Fruit fly (Drosophila melanogaster) whole organism, embryonic: ENCODE data around the gene CG14853.
A peak's percentile ranks its signal among the peaks of the same experiment; 100 is the strongest.

ENCODE experiments used
- Atf3 ChIP-seq: fragments of 200-800 bp; sonication (Bioruptor generic); optimal IDR thresholded peaks from 3 replicates; lab custom pipeline; 2016; ENCODE audit warnings: missing biosample characterization, missing genetic modification characterization
- CG11085 ChIP-seq: fragments of 200-800 bp; sonication (Bioruptor generic); IDR thresholded peaks from 2 replicates; pipeline ENCODE4 v1.3.6; 2022; ENCODE audit warnings: missing biosample characterization, missing genetic modification characterization
- CG11093 ChIP-seq: fragments of 200-800 bp; sonication (Bioruptor generic); IDR thresholded peaks from 3 replicates; pipeline ENCODE4 v1.3.6; 2022; ENCODE audit warnings: missing biosample characterization, missing genetic modification characterization
- CG11456 ChIP-seq: fragments of 200-800 bp; sonication (Bioruptor generic); IDR thresholded peaks from 3 replicates; pipeline ENCODE4 v1.3.6; 2022; ENCODE audit warnings: missing biosample characterization, missing genetic modification characterization
- CG11560 ChIP-seq: fragments of 200-800 bp; sonication (Bioruptor generic); IDR thresholded peaks from 3 replicates; pipeline ENCODE4 v1.3.6; 2022; ENCODE audit warnings: missing biosample characterization, missing genetic modification characterization
- CG11723 ChIP-seq: fragments of 200-800 bp; sonication (Bioruptor generic); optimal IDR thresholded peaks from 2 replicates; lab custom pipeline; 2017; ENCODE audit warnings: missing biosample characterization, mild to moderate bottlenecking, missing genetic modification characterization
- CG16815 ChIP-seq: fragments of 200-800 bp; sonication (Bioruptor generic); optimal IDR thresholded peaks from 3 replicates; lab custom pipeline; 2017; ENCODE audit warnings: missing biosample characterization, mild to moderate bottlenecking, missing genetic modification characterization
- CG16863 ChIP-seq: fragments of 200-800 bp; sonication (Bioruptor generic); optimal IDR thresholded peaks from 3 replicates; lab custom pipeline; 2016; ENCODE audit warnings: missing biosample characterization, missing genetic modification characterization
- CG17328 ChIP-seq: fragments of 200-800 bp; sonication (Bioruptor generic); IDR thresholded peaks from 2 replicates; pipeline ENCODE4 v1.3.6; 2022; ENCODE audit warnings: missing biosample characterization, missing genetic modification characterization
- CG17612 ChIP-seq: fragments of 200-800 bp; sonication (Bioruptor generic); IDR thresholded peaks from 2 replicates; pipeline ENCODE4 v1.3.6; 2022; ENCODE audit warnings: missing biosample characterization, missing genetic modification characterization
- CG18476 ChIP-seq: fragments of 200-800 bp; sonication (Bioruptor generic); optimal IDR thresholded peaks from 2 replicates; lab custom pipeline; 2016; ENCODE audit warnings: missing biosample characterization, mild to moderate bottlenecking, missing genetic modification characterization
- CG18764 ChIP-seq: fragments of 200-800 bp; sonication (Bioruptor generic); optimal IDR thresholded peaks from 3 replicates; lab custom pipeline; 2016; ENCODE audit warnings: missing biosample characterization, missing genetic modification characterization
- CG2116 ChIP-seq: fragments of 200-800 bp; sonication (Bioruptor generic); optimal IDR thresholded peaks from 3 replicates; lab custom pipeline; 2018; ENCODE audit warnings: missing biosample characterization, mild to moderate bottlenecking, missing genetic modification characterization
- CG2875 ChIP-seq: fragments of 200-800 bp; sonication (Bioruptor generic); optimal IDR thresholded peaks from 2 replicates; lab custom pipeline; 2017; ENCODE audit warnings: missing biosample characterization, mild to moderate bottlenecking, missing genetic modification characterization, missing genetic modification reagents
- CG31441 ChIP-seq: fragments of 200-800 bp; sonication (Bioruptor generic); IDR thresholded peaks from 2 replicates; pipeline ENCODE4 v1.3.6; 2022; ENCODE audit warnings: missing biosample characterization, missing genetic modification characterization
- CG4282 ChIP-seq: fragments of 200-800 bp; sonication (Bioruptor generic); optimal IDR thresholded peaks from 2 replicates; lab custom pipeline; 2016; ENCODE audit warnings: missing biosample characterization, missing genetic modification characterization
- CG6854 ChIP-seq: fragments of 200-800 bp; sonication (Bioruptor generic); optimal IDR thresholded peaks from 3 replicates; lab custom pipeline; 2017; ENCODE audit warnings: missing biosample characterization, mild to moderate bottlenecking, missing genetic modification characterization
- CG7745 ChIP-seq: fragments of 200-800 bp; sonication (Bioruptor generic); optimal IDR thresholded peaks from 2 replicates; lab custom pipeline; 2018; ENCODE audit warnings: missing biosample characterization, mild to moderate bottlenecking, missing genetic modification characterization, moderate library complexity
- CG7839 ChIP-seq: fragments of 200-800 bp; sonication (Bioruptor generic); optimal IDR thresholded peaks from 3 replicates; lab custom pipeline; 2018; ENCODE audit warnings: missing biosample characterization, mild to moderate bottlenecking, missing genetic modification characterization, moderate library complexity
- CTCF ChIP-seq: fragments of 200-800 bp; sonication (Bioruptor generic); optimal IDR thresholded peaks from 2 replicates; lab custom pipeline; 2017; ENCODE audit warnings: missing biosample characterization, mild to moderate bottlenecking, missing genetic modification characterization, moderate library complexity
- Dp ChIP-seq: fragments of 200-800 bp; sonication (Bioruptor generic); optimal IDR thresholded peaks from 2 replicates; lab custom pipeline; 2018; ENCODE audit warnings: missing biosample characterization, mild to moderate bottlenecking, missing genetic modification characterization, moderate library complexity
- Elba2 ChIP-seq: fragments of 200-800 bp; sonication (Bioruptor generic); optimal IDR thresholded peaks from 3 replicates; lab custom pipeline; 2016; ENCODE audit warnings: missing biosample characterization, missing genetic modification characterization
- Lpt ChIP-seq: fragments of >200 bp; optimal IDR thresholded peaks from 2 replicates; lab custom pipeline; 2018; ENCODE audit warnings: missing biosample characterization, missing genetic modification characterization
- Myb ChIP-seq: fragments of 200-800 bp; sonication (Bioruptor generic); optimal IDR thresholded peaks from 2 replicates; lab custom pipeline; 2016; ENCODE audit warnings: missing biosample characterization, missing genetic modification characterization
- Oli ChIP-seq: fragments of 200-800 bp; sonication (Bioruptor generic); optimal IDR thresholded peaks from 2 replicates; lab custom pipeline; 2018; ENCODE audit warnings: missing biosample characterization, mild to moderate bottlenecking, missing genetic modification characterization, moderate library complexity
- Ssrp ChIP-seq: fragments of 200-800 bp; sonication (Bioruptor generic); optimal IDR thresholded peaks from 2 replicates; lab custom pipeline; 2018; ENCODE audit warnings: missing biosample characterization, mild to moderate bottlenecking, missing genetic modification characterization, moderate library complexity
- Vsx1 ChIP-seq: fragments of 200-800 bp; sonication (Bioruptor generic); optimal IDR thresholded peaks from 2 replicates; lab custom pipeline; 2017; ENCODE audit warnings: missing biosample characterization, mild to moderate bottlenecking, missing genetic modification characterization, missing genetic modification reagents
- al ChIP-seq: fragments of 200-800 bp; sonication (Bioruptor generic); IDR thresholded peaks from 2 replicates; pipeline ENCODE4 v1.3.6; 2022; ENCODE audit warnings: missing biosample characterization, missing genetic modification characterization
- aop ChIP-seq: fragments of 200-800 bp; sonication (Bioruptor generic); IDR thresholded peaks from 2 replicates; pipeline ENCODE4 v1.3.6; 2022; ENCODE audit warnings: missing biosample characterization, missing genetic modification characterization
- ara ChIP-seq: fragments of 200-800 bp; sonication (Bioruptor generic); IDR thresholded peaks from 2 replicates; pipeline ENCODE4 v1.3.6; 2022; ENCODE audit warnings: missing biosample characterization, missing genetic modification characterization
- btn ChIP-seq: fragments of 200-800 bp; sonication (Bioruptor generic); optimal IDR thresholded peaks from 2 replicates; lab custom pipeline; 2016; ENCODE audit warnings: missing biosample characterization, missing genetic modification characterization
- chm ChIP-seq: fragments of 200-800 bp; sonication (Bioruptor generic); IDR thresholded peaks from 2 replicates; pipeline ENCODE4 v1.3.6; 2022; ENCODE audit warnings: missing biosample characterization, missing genetic modification characterization
- corto ChIP-seq: fragments of 200-800 bp; sonication (Bioruptor generic); optimal IDR thresholded peaks from 2 replicates; lab custom pipeline; 2016; ENCODE audit warnings: missing biosample characterization, mild to moderate bottlenecking, missing genetic modification characterization, moderate library complexity
- da ChIP-seq: fragments of 200-800 bp; sonication (Bioruptor generic); optimal IDR thresholded peaks from 2 replicates; lab custom pipeline; 2016; ENCODE audit warnings: missing biosample characterization, missing genetic modification characterization
- dm ChIP-seq: fragments of 200-800 bp; sonication (Bioruptor generic); optimal IDR thresholded peaks from 3 replicates; lab custom pipeline; 2016; ENCODE audit warnings: missing biosample characterization, missing genetic modification characterization
- fd96Cb ChIP-seq: fragments of 200-800 bp; sonication (Bioruptor generic); optimal IDR thresholded peaks from 2 replicates; lab custom pipeline; 2018; ENCODE audit warnings: missing biosample characterization, mild to moderate bottlenecking, missing genetic modification characterization, moderate library complexity
- gem ChIP-seq: fragments of 200-800 bp; sonication (Bioruptor generic); optimal IDR thresholded peaks from 2 replicates; lab custom pipeline; 2019; ENCODE audit warnings: missing biosample characterization, mild to moderate bottlenecking, missing genetic modification characterization, moderate library complexity
- gsb-n ChIP-seq: fragments of 200-800 bp; sonication (Bioruptor generic); optimal IDR thresholded peaks from 3 replicates; lab custom pipeline; 2018; ENCODE audit warnings: missing biosample characterization, mild to moderate bottlenecking, missing genetic modification characterization
- ken ChIP-seq: fragments of 200-800 bp; sonication (Bioruptor generic); IDR thresholded peaks from 3 replicates; pipeline ENCODE4 v1.3.6; 2022; ENCODE audit warnings: missing biosample characterization, missing genetic modification characterization
- klu ChIP-seq: fragments of 200-800 bp; sonication (Bioruptor generic); IDR thresholded peaks from 2 replicates; pipeline ENCODE4 v1.3.6; 2022; ENCODE audit warnings: missing biosample characterization, missing genetic modification characterization
- knrl ChIP-seq: fragments of 200-800 bp; sonication (Bioruptor generic); IDR thresholded peaks from 3 replicates; pipeline ENCODE4 v1.3.6; 2022; ENCODE audit warnings: missing biosample characterization, missing genetic modification characterization; ENCODE audit not compliant: partially characterized antibody
- nmo ChIP-seq: fragments of 200-800 bp; sonication (Bioruptor generic); optimal IDR thresholded peaks from 2 replicates; lab custom pipeline; 2018; ENCODE audit warnings: missing biosample characterization, mild to moderate bottlenecking, missing genetic modification characterization, moderate library complexity
- phol ChIP-seq: fragments of 200-800 bp; sonication (Bioruptor generic); optimal IDR thresholded peaks from 3 replicates; lab custom pipeline; 2018; ENCODE audit warnings: missing biosample characterization, mild to moderate bottlenecking, missing genetic modification characterization, moderate library complexity
- psq ChIP-seq: fragments of 200-800 bp; sonication (Bioruptor generic); optimal IDR thresholded peaks from 2 replicates; lab custom pipeline; 2017; ENCODE audit warnings: missing biosample characterization, missing genetic modification characterization
- ssp ChIP-seq: fragments of 200-800 bp; sonication (Bioruptor generic); IDR thresholded peaks from 2 replicates; pipeline ENCODE4 v1.3.6; 2022; ENCODE audit warnings: missing biosample characterization, missing genetic modification characterization
- tap ChIP-seq: fragments of 200-800 bp; optimal IDR thresholded peaks from 3 replicates; lab custom pipeline; 2019; ENCODE audit warnings: missing biosample characterization, mild to moderate bottlenecking, missing genetic modification characterization, moderate library complexity
- tgo ChIP-seq: fragments of 200-800 bp; sonication (Bioruptor generic); IDR thresholded peaks from 3 replicates; pipeline ENCODE4 v1.3.6; 2022; ENCODE audit warnings: missing biosample characterization, missing genetic modification characterization
- trem ChIP-seq: fragments of 200-800 bp; optimal IDR thresholded peaks from 3 replicates; lab custom pipeline; 2019; ENCODE audit warnings: missing biosample characterization, mild to moderate bottlenecking, missing genetic modification characterization, moderate library complexity
- vfl ChIP-seq: fragments of 200-800 bp; sonication (Bioruptor generic); optimal IDR thresholded peaks from 2 replicates; lab custom pipeline; 2016; ENCODE audit warnings: missing biosample characterization, missing genetic modification characterization
- zfh1 ChIP-seq: fragments of 200-800 bp; sonication (Bioruptor generic); IDR thresholded peaks from 3 replicates; pipeline ENCODE4 v1.3.6; 2022; ENCODE audit warnings: missing biosample characterization, missing genetic modification characterization
- zfh2 ChIP-seq: fragments of 200-800 bp; sonication (Bioruptor generic); optimal IDR thresholded peaks from 2 replicates; lab custom pipeline; 2016; ENCODE audit warnings: missing biosample characterization, missing genetic modification characterization

The CG14853 gene

DNA sequence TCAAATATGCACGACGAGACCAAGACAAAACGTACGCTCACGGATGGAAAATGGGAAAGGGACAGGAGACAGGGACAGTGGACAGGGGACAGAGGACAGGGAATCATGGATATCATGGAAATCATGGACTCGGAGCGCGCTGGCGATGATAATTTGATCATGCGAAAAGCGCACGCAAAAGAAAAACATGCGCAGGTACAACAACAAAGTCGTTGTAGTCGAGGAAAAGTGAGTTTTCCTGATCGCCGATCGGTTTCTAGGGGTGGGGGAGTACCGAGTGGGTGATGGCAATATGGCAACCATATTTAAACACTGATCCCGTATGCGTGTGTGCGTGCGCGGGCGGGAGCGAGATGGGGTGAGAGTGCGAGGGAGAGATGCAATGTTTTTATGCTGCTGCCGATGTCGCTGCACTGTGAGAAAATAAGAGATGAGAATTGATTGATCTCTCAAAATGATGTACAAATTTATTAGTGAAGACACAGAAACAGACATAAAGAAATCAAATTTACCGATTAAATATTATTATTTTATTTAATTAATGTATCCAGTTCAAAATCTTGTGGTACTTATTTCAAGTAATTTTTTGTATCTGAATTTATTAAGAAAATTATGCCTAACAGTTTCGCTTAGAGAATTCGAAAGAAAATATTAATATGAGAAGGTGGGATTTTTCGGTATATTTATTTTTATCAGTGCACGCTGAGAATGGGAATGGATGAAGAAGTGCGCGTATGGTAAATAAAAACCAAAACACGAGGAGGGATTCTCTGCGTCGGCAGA lies 18.5 kb upstream of the CG14853 start (continued):
- TF ChIP-seq ssp (GFP tag; lab: Robert Waterston, UW) (peak; percentile 73), CG16863 (GFP tag; lab: Kevin White, UChicago) (peak; percentile 15), vfl (GFP tag; lab: Kevin White, UChicago) (no peak), gem (tag; lab: Kevin White, UChicago) (peak; percentile 96), CG17328 (GFP tag; lab: Robert Waterston, UW) (peak; percentile 85), Myb (no peak), chm (GFP tag; lab: Robert Waterston, UW) (peak; percentile 21; the same call in 1 of the 2 replicates), Ssrp (peak; percentile 95), psq (GFP tag; lab: Kevin White, UChicago) (peak; percentile 76), knrl (no peak), corto (GFP tag; lab: Kevin White, UChicago) (no peak), al (GFP tag; lab: Robert Waterston, UW) (no peak), CG16815 (GFP tag; lab: Kevin White, UChicago) (peak; percentile 93), CG7839 (tag; lab: Kevin White, UChicago) (peak; percentile 88), btn (GFP tag; lab: Kevin White, UChicago) (no peak), CG11723 (peak; percentile 78), ara (GFP tag; lab: Robert Waterston, UW) (peak; percentile 85), trem (peak; percentile 94), dm (GFP tag; lab: Kevin White, UChicago) (no peak), CG7745 (tag; lab: Kevin White, UChicago) (peak; percentile 75), Vsx1 (GFP tag; lab: Kevin White, UChicago) (peak; percentile 74), aop (GFP tag; lab: Robert Waterston, UW) (no peak), Dp (GFP tag; lab: Kevin White, UChicago) (no peak), CG17612 (no peak), fd96Cb (peak; percentile 93), CG18476 (GFP tag; lab: Kevin White, UChicago) (peak; percentile 61), CG4282 (GFP tag; lab: Kevin White, UChicago) (no peak), zfh1 (GFP tag; lab: Robert Waterston, UW) (peak; percentile 80; the same call in 2 of the 3 replicates), Oli (tag; lab: Kevin White, UChicago) (peak; percentile 90), Atf3 (no peak), CG18764 (GFP tag; lab: Kevin White, UChicago) (peak; percentile 81), CG11560 (tag; lab: Robert Waterston, UW) (no peak), tap (tag; lab: Kevin White, UChicago) (peak; percentile 85), CG11085 (no peak), ken (GFP tag; lab: Robert Waterston, UW) (0 out of 3 replicates have a peak, but pooled peaks have one; percentile 47), zfh2 (GFP tag; lab: Kevin White, UChicago) (no peak), phol (tag; lab: Kevin White, UChicago) (peak; percentile 93), tgo (GFP tag; lab: Robert Waterston, UW) (peak; percentile 71), CG2116 (peak; percentile 62), nmo (peak; percentile 92), CG11456 (GFP tag; lab: Robert Waterston, UW) (0 out of 3 replicates have a peak, but pooled peaks have one; percentile 49), da (no peak), Elba2 (GFP tag; lab: Kevin White, UChicago) (peak; percentile 64), CG11093 (GFP tag; lab: Robert Waterston, UW) (peak; percentile 67; the same call in 2 of the 3 replicates), CG6854 (no peak), CTCF (peak; percentile 21), CG31441 (GFP tag; lab: Robert Waterston, UW) (peak; percentile 98), klu (GFP tag; lab: Robert Waterston, UW) (0 out of 2 replicates have a peak, but pooled peaks have one; percentile 24), gsb-n (tag; lab: Kevin White, UChicago) (peak; percentile 97), Lpt (no peak), CG2875 (GFP tag; lab: Kevin White, UChicago) (peak; percentile 85)
